Worm (Caenorhabditis elegans): Measurements from ENCODE around the gene tph-1.

ce11 chrII:7583555-7583954, 34.4 kb downstream of the tph-1 start, which contains the start of gene mks-3:
- TF ChIP-seq ztf-11 (tag; optimal IDR thresholded peaks at IDR 0.05) (no peak), ham-2 (GFP tag; optimal IDR thresholded peaks at IDR 0.05) (no peak), unc-62 (GFP tag; optimal IDR thresholded peaks at IDR 0.05) (no peak), sptf-1 (tag; optimal IDR thresholded peaks at IDR 0.05) (no peak), ceh-43 (GFP tag; optimal IDR thresholded peaks at IDR 0.05) (no peak), snpc-4 (tag; optimal IDR thresholded peaks at IDR 0.05) (no peak), pha-4 (tag; optimal IDR thresholded peaks at IDR 0.05) (no peak), tbx-8 (GFP tag; optimal IDR thresholded peaks at IDR 0.05) (no peak), M03D4.4 (tag; optimal IDR thresholded peaks at IDR 0.05) (no peak), elt-1 (tag; optimal IDR thresholded peaks at IDR 0.05; ENCODE audit: borderline replicate concordance, insufficient read depth) (no peak), nhr-12 (tag; optimal IDR thresholded peaks at IDR 0.05) (no peak), nhr-237 (tag; optimal IDR thresholded peaks at IDR 0.05) (no peak), ceh-39 (tag; optimal IDR thresholded peaks at IDR 0.05) (no peak), unc-39 (tag; optimal IDR thresholded peaks at IDR 0.05) (no peak)

Data from whole organism, mixed stage, embryonic.